Fruit fly (Drosophila melanogaster): ENCODE data around the gene Nha2.

The Nha2 gene

DNA sequence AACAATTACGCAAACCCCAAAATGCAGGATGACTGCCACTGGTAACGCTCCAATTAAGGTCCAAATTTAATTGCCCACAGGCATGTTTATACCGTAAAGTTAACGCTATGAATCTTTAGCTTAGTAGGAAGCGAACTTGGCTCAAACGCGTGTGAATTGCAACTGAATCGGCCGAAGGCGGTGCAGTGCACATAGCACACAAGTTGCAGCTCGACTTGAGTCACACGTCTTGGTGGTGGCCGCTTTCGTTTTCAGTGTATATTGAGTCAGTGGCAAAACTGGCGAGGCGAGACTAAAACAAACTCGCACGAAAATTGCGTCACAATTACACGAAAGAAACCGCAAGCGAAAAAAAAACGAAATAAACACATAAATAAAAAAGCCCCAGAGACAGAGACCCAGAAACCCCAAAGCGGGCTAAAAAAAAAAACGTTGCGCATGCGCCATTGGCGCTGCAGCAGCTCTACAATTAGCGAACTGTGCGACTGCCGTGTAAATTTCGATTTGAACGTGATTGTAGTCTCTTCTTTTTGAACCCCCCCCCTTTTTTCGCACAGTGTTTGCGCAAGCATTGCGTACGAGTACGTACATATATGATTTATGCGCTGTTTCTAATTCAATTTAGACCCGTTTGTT, 11.3 kb upstream of the Nha2 start:
- TF ChIP-seq CG17801 (GFP tag; optimal IDR thresholded peaks at IDR 0.05; ENCODE audit: partially characterized antibody): no peak

- TF ChIP-seq CG17801 (GFP tag; optimal IDR thresholded peaks at IDR 0.05; ENCODE audit: partially characterized antibody): no peak
These were observed 5.8 kb upstream of the Nha2 start for dm6 chr3R:23004161-23004560.

dm6 chr3R:22998623-22999179, 373 bp upstream of the Nha2 start:
- no peak for TF ChIP-seq CG17801 (GFP tag; optimal IDR thresholded peaks at IDR 0.05; ENCODE audit: partially characterized antibody)

DNA sequence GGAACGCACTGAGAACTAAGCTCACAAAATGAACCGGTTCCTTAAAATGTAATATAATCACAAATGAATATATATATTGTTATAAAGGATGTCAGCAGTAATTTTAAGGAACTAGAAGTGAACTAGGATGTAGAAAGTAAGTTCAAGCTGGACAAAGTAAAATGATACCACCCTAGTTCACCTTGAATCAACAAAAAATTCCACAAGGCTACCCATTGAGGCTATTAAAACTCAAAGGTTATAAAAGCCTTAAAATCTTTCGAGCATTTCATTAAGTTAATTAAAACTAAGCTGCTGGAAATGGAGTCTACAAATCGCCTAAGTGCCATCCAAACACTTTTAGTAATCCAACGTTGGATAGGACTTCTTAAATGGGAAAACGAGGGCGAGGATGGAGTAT, 9.3 kb downstream of the Nha2 start, which contains the start of gene Or94b:
TSS of gene Or94b (plus strand) at position 301 of the 400 bp plus-strand sequence.
- TF ChIP-seq CG17801 (GFP tag; optimal IDR thresholded peaks at IDR 0.05; ENCODE audit: partially characterized antibody): no peak

DNA sequence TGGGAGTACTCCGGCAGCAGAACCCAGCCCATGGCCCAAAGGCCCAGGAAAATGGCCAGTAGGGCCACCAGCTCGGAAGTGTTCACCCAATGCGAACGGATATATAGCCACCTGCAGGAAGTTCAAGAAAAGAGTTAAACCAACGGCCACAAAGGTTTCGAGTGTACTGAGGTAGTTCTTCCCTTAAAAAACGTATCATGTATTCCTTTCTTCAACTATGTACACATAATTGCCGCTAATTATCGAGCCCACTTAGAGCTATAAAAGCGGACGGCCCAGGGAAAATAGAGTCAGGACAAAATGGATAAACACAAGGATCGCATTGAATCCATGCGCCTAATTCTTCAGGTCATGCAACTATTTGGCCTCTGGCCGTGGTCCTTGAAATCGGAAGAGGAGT, 11.3 kb downstream of the Nha2 start, which contains the start of gene Or94a:
TSS of gene Or94a (plus strand) at position 301 of the 400 bp plus-strand sequence.
- no peak for TF ChIP-seq CG17801 (GFP tag; optimal IDR thresholded peaks at IDR 0.05; ENCODE audit: partially characterized antibody)

- no peak for TF ChIP-seq CG17801 (GFP tag; optimal IDR thresholded peaks at IDR 0.05; ENCODE audit: partially characterized antibody)
These were observed 21.3 kb downstream of the Nha2 start, which contains the start of gene Gbp3 for dm6 chr3R:22976997-22977396. Gene Gbp3, plus strand, starts transcription at chr3R:22977270.

DNA sequence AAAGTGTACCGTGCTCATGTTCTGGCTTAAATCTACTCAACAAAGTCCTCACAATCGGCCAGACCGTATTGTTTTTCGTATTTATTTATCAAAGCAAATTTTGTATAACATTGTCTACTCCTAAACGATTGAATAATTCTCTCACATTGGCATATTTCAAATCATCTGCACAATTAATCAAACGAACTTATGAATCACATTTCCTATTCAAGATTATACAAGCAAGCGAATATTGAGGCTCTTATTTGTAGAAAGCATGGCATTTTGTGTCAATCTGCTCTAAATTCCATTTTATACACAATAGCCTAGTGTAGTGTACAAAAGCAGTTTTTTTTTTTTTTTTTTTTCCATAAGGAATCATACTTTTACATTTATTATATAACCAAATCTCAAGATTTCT, 32.3 kb downstream of the Nha2 start, which contains the start of gene Tpl94D:
TSS of gene Tpl94D (plus strand) at position 301 of the 400 bp plus-strand sequence.
- TF ChIP-seq CG17801 (GFP tag; optimal IDR thresholded peaks at IDR 0.05; ENCODE audit: partially characterized antibody): no peak

dm6 chr3R:22965220-22965619, 33.1 kb downstream of the Nha2 start:
- TF ChIP-seq CG17801 (GFP tag; optimal IDR thresholded peaks at IDR 0.05; ENCODE audit: partially characterized antibody): no peak
